Fruit fly (Drosophila melanogaster): ENCODE measurements around the gene CG9698.

- no peak for TF ChIP-seq Dp (GFP tag; optimal IDR thresholded peaks at IDR 0.05)
- TF ChIP-seq pnt (GFP tag; optimal IDR thresholded peaks at IDR 0.05): no peak
- TF ChIP-seq CG16779 (GFP tag; IDR thresholded peaks at IDR 0.05): no peak
- TF ChIP-seq wdn (GFP tag; IDR thresholded peaks at IDR 0.05): no peak
These were observed 24.8 kb upstream of the CG9698 start, which contains the start of gene PH4alphaSG2 for dm6 chr3R:30489797-30490196.

All from whole organism, embryonic.